Worm (Caenorhabditis elegans) whole organism, young adult: ENCODE data around the gene dpm-1.

ENCODE experiments used
- D2030.7 ChIP-seq: fragments of 200-800 bp; sonication (Bioruptor generic); IDR thresholded peaks from 2 replicates; pipeline ENCODE4 v1.3.6; 2022; ENCODE audit warnings: missing genetic modification reagents, missing genetic modification characterization, missing compliant biosample characterization
- F10E7.11 ChIP-seq: sonication (generic microtip); optimal IDR thresholded peaks from 2 replicates; lab custom pipeline; 2017; ENCODE audit warnings: mild to moderate bottlenecking, missing genetic modification characterization, moderate library complexity, missing compliant biosample characterization
- F33H1.4 ChIP-seq: fragments of 200-800 bp; sonication (Bioruptor generic); IDR thresholded peaks from 2 replicates; pipeline ENCODE4 v1.3.6; 2022; ENCODE audit warnings: missing genetic modification reagents, missing genetic modification characterization, missing compliant biosample characterization
- F52B5.7 ChIP-seq: sonication (generic microtip); optimal IDR thresholded peaks from 2 replicates; lab custom pipeline; 2016; ENCODE audit warnings: mild to moderate bottlenecking, missing genetic modification characterization, missing compliant biosample characterization
- F55B11.4 ChIP-seq: sonication (generic microtip); optimal IDR thresholded peaks from 2 replicates; lab custom pipeline; 2016; ENCODE audit warnings: missing compliant biosample characterization, missing genetic modification characterization, borderline replicate concordance; ENCODE audit not compliant: insufficient read depth
- Y53F4B.3 ChIP-seq: fragments of 200-800 bp; sonication (Bioruptor generic); IDR thresholded peaks from 2 replicates; pipeline ENCODE4 v1.3.6; 2022; ENCODE audit warnings: missing genetic modification reagents, missing genetic modification characterization, missing compliant biosample characterization
- Y53G8AR.9 ChIP-seq: fragments of 200-800 bp; sonication (Bioruptor generic); conservative IDR thresholded peaks from 2 replicates; pipeline ENCODE4 v1.3.6; 2022; ENCODE audit warnings: missing genetic modification reagents, missing genetic modification characterization, missing compliant biosample characterization
- Y56A3A.18 ChIP-seq: fragments of 200-800 bp; sonication (Bioruptor generic); IDR thresholded peaks from 2 replicates; pipeline ENCODE4 v1.3.6; 2022; ENCODE audit warnings: missing genetic modification reagents, missing genetic modification characterization, missing compliant biosample characterization
- akir-1 ChIP-seq: fragments of 200-800 bp; sonication (Bioruptor generic); optimal IDR thresholded peaks from 2 replicates; lab custom pipeline; 2018; ENCODE audit warnings: mild to moderate bottlenecking, missing genetic modification characterization, moderate library complexity, missing compliant biosample characterization
- ama-1 ChIP-seq, 3 experiments: fragments of 150-350 bp in 1 of 3; sonication (generic microtip) in 2 of 3; optimal IDR thresholded peaks; 2 replicates each; lab custom pipeline; 2014 to 2018; ENCODE audit warnings: missing biosample characterization in 2 of 3, missing genetic modification characterization in 2 of 3, missing genetic modification reagents in 2 of 3
- aptf-3 ChIP-seq: fragments of 200-800 bp; sonication (Bioruptor generic); IDR thresholded peaks from 2 replicates; pipeline ENCODE4 v1.3.6; 2022; ENCODE audit warnings: missing genetic modification characterization, missing compliant biosample characterization
- cebp-2 ChIP-seq: fragments of 200-800 bp; sonication (Bioruptor generic); IDR thresholded peaks from 2 replicates; pipeline ENCODE4 v1.3.6; 2022; ENCODE audit warnings: missing genetic modification characterization, missing compliant biosample characterization
- ceh-100 ChIP-seq: fragments of 200-800 bp; sonication (Bioruptor generic); IDR thresholded peaks from 2 replicates; pipeline ENCODE4 v1.3.6; 2022; ENCODE audit warnings: missing genetic modification reagents, missing genetic modification characterization, missing compliant biosample characterization
- ceh-40 ChIP-seq: fragments of 200-800 bp; sonication (Bioruptor generic); IDR thresholded peaks from 2 replicates; pipeline ENCODE4 v1.3.6; 2022; ENCODE audit warnings: missing genetic modification characterization, missing compliant biosample characterization
- ceh-58 ChIP-seq: fragments of 200-800 bp; sonication (Bioruptor generic); IDR thresholded peaks from 2 replicates; pipeline ENCODE4 v1.3.6; 2022; ENCODE audit warnings: missing genetic modification characterization, missing compliant biosample characterization
- dpl-1 ChIP-seq: fragments of 150-350 bp; optimal IDR thresholded peaks from 2 replicates; lab custom pipeline; 2014; ENCODE audit warnings: missing biosample characterization, missing genetic modification reagents, missing genetic modification characterization
- egl-18 ChIP-seq: fragments of 200-800 bp; sonication (Bioruptor generic); IDR thresholded peaks from 2 replicates; pipeline ENCODE4 v1.3.6; 2022; ENCODE audit warnings: missing genetic modification reagents, missing genetic modification characterization, missing compliant biosample characterization
- egl-44 ChIP-seq: fragments of 200-800 bp; sonication (Bioruptor generic); IDR thresholded peaks from 2 replicates; pipeline ENCODE4 v1.3.6; 2022; ENCODE audit warnings: missing genetic modification reagents, missing genetic modification characterization, missing compliant biosample characterization
- egrh-3 ChIP-seq: fragments of 200-800 bp; sonication (Bioruptor generic); IDR thresholded peaks from 2 replicates; pipeline ENCODE4 v1.3.6; 2022; ENCODE audit warnings: missing genetic modification reagents, missing genetic modification characterization, missing compliant biosample characterization
- ekl-4 ChIP-seq: fragments of 200-800 bp; sonication (Bioruptor generic); IDR thresholded peaks from 2 replicates; pipeline ENCODE4 v1.3.6; 2022; ENCODE audit warnings: missing genetic modification reagents, missing genetic modification characterization, missing compliant biosample characterization
- ets-4 ChIP-seq: fragments of 200-800 bp; sonication (Bioruptor generic); optimal IDR thresholded peaks from 2 replicates; lab custom pipeline; 2018; ENCODE audit warnings: mild to moderate bottlenecking, missing genetic modification characterization, missing compliant biosample characterization
- fkh-3 ChIP-seq: sonication (generic microtip); optimal IDR thresholded peaks from 2 replicates; lab custom pipeline; 2016; ENCODE audit warnings: mild to moderate bottlenecking, missing genetic modification characterization, missing compliant biosample characterization
- gei-17 ChIP-seq: fragments of 200-800 bp; sonication (Bioruptor generic); optimal IDR thresholded peaks from 2 replicates; lab custom pipeline; 2018; ENCODE audit warnings: mild to moderate bottlenecking, missing genetic modification characterization, missing compliant biosample characterization
- him-1 ChIP-seq: sonication (generic microtip); optimal IDR thresholded peaks from 2 replicates; lab custom pipeline; 2016; ENCODE audit warnings: missing genotype, missing genetic modification reagents, missing genetic modification characterization, missing compliant biosample characterization
- hlh-26 ChIP-seq: fragments of 200-800 bp; sonication (Bioruptor generic); conservative IDR thresholded peaks from 2 replicates; pipeline ENCODE4 v1.3.6; 2022; ENCODE audit warnings: missing genetic modification reagents, missing genetic modification characterization, missing compliant biosample characterization
- hmg-1.2 ChIP-seq: fragments of 200-800 bp; sonication (Bioruptor generic); IDR thresholded peaks from 2 replicates; pipeline ENCODE4 v1.3.6; 2022; ENCODE audit warnings: missing genetic modification reagents, missing genetic modification characterization, missing compliant biosample characterization
- hsf-1 ChIP-seq: fragments of 200-800 bp; sonication (Bioruptor generic); IDR thresholded peaks from 2 replicates; pipeline ENCODE4 v1.3.6; 2022; ENCODE audit warnings: missing genetic modification reagents, missing genetic modification characterization, missing compliant biosample characterization
- lag-1 ChIP-seq: fragments of 200-800 bp; sonication (Bioruptor generic); IDR thresholded peaks from 2 replicates; pipeline ENCODE4 v1.3.6; 2022; ENCODE audit warnings: missing genetic modification reagents, missing genetic modification characterization, missing compliant biosample characterization
- let-607 ChIP-seq, 2 experiments: fragments of 200-800 bp in 1 of 2; sonication (Bioruptor generic) in 1 of 2; sonication (generic microtip) in 1 of 2; optimal IDR thresholded peaks; 2 replicates each; lab custom pipeline; 2016 to 2018; ENCODE audit warnings: mild to moderate bottlenecking in 2 of 2, missing compliant biosample characterization in 2 of 2, missing genetic modification characterization in 2 of 2, moderate library complexity in 2 of 2, missing genotype in 1 of 2
- lsy-27 ChIP-seq: sonication (generic microtip); optimal IDR thresholded peaks from 2 replicates; lab custom pipeline; 2017; ENCODE audit warnings: missing genetic modification characterization, mild to moderate bottlenecking, missing compliant biosample characterization, antibody characterized with exemption, missing genotype, borderline replicate concordance; ENCODE audit not compliant: insufficient read depth
- mcd-1 ChIP-seq: fragments of 200-800 bp; sonication (Bioruptor generic); IDR thresholded peaks from 2 replicates; pipeline ENCODE4 v1.3.6; 2022; ENCODE audit warnings: missing genetic modification reagents, missing genetic modification characterization, missing compliant biosample characterization
- nhr-27 ChIP-seq: fragments of 200-800 bp; sonication (Bioruptor generic); optimal IDR thresholded peaks from 2 replicates; lab custom pipeline; 2018; ENCODE audit warnings: mild to moderate bottlenecking, missing genetic modification characterization, moderate library complexity, missing compliant biosample characterization
- nhr-90 ChIP-seq: sonication (generic microtip); optimal IDR thresholded peaks from 2 replicates; lab custom pipeline; 2016; ENCODE audit warnings: missing genotype, mild to moderate bottlenecking, missing genetic modification characterization, missing compliant biosample characterization
- pha-4 ChIP-seq: fragments of 150-350 bp; sonication (generic microtip); optimal IDR thresholded peaks from 2 replicates; lab custom pipeline; 2014; ENCODE audit warnings: missing biosample characterization, missing genetic modification reagents, missing genetic modification characterization
- rcor-1 ChIP-seq: fragments of 200-800 bp; sonication (Bioruptor generic); IDR thresholded peaks from 2 replicates; pipeline ENCODE4 v1.3.6; 2022; ENCODE audit warnings: missing genetic modification reagents, missing genetic modification characterization, missing compliant biosample characterization
- rpc-1 ChIP-seq, 2 experiments: fragments of 150-350 bp in 1 of 2; sonication (generic microtip) in 1 of 2; optimal IDR thresholded peaks; 2 replicates each; lab custom pipeline; 2014 to 2018; ENCODE audit warnings: missing biosample characterization in 1 of 2, missing genetic modification characterization in 1 of 2, missing genetic modification reagents in 1 of 2, missing genotype in 1 of 2
- sdz-38 ChIP-seq: sonication (generic microtip); optimal IDR thresholded peaks from 2 replicates; lab custom pipeline; 2016; ENCODE audit warnings: missing genotype, missing genetic modification characterization, missing compliant biosample characterization
- snpc-1.3 ChIP-seq: sonication (generic microtip); optimal IDR thresholded peaks from 2 replicates; lab custom pipeline; 2017; ENCODE audit warnings: missing genetic modification characterization, mild to moderate bottlenecking, missing compliant biosample characterization, antibody characterized with exemption, moderate library complexity, missing genotype, missing genetic modification reagents; ENCODE audit not compliant: insufficient read depth
- tbp1 ChIP-seq: fragments of 200-800 bp; sonication (Bioruptor generic); optimal IDR thresholded peaks from 2 replicates; lab custom pipeline; 2018; ENCODE audit warnings: mild to moderate bottlenecking, missing genetic modification characterization, missing compliant biosample characterization
- unc-130 ChIP-seq: sonication (generic microtip); optimal IDR thresholded peaks from 2 replicates; lab custom pipeline; 2016; ENCODE audit warnings: missing genetic modification reagents, missing genetic modification characterization, missing compliant biosample characterization
- xnd-1 ChIP-seq: sonication (generic microtip); optimal IDR thresholded peaks from 2 replicates; lab custom pipeline; 2016; ENCODE audit warnings: missing genotype, missing genetic modification reagents, missing genetic modification characterization, missing compliant biosample characterization
- zfh-2 ChIP-seq: fragments of 200-800 bp; sonication (Bioruptor generic); conservative IDR thresholded peaks from 2 replicates; pipeline ENCODE4 v1.3.6; 2022; ENCODE audit warnings: missing genetic modification reagents, missing genetic modification characterization, missing compliant biosample characterization
- ztf-18 ChIP-seq: sonication (generic microtip); optimal IDR thresholded peaks from 2 replicates; lab custom pipeline; 2016; ENCODE audit warnings: missing genotype, mild to moderate bottlenecking, missing genetic modification characterization, missing compliant biosample characterization

Gene dpm-1

DNA sequence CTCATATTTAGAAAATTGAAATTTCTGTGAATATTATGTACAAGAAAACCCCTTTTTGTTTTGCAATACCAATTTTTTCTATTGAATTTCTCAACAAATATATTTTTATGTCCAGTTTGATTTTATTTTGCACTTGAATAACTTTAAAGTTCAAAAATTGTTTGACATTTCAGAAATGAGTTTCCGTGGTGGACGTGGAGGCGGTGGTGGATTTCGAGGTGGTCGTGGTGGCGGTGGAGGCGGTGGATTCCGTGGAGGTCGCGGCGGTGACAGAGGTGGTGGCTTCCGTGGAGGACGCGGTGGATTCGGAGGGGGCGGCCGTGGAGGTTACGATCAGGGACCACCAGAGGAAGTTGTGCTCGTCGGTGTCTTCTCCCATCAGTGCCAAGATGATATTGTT lies 19.5 kb upstream of the dpm-1 start, which contains the start of gene garr-1:
garr-1 (plus strand) TSS at position 174 of the 400 bp plus-strand sequence.
- TF ChIP-seq nhr-90 (tag; lab: Kevin White, UChicago) (no peak), egrh-3 (GFP tag; lab: Robert Waterston, UW) (peak; percentile 68; the same call in 1 of the 2 replicates)

DNA sequence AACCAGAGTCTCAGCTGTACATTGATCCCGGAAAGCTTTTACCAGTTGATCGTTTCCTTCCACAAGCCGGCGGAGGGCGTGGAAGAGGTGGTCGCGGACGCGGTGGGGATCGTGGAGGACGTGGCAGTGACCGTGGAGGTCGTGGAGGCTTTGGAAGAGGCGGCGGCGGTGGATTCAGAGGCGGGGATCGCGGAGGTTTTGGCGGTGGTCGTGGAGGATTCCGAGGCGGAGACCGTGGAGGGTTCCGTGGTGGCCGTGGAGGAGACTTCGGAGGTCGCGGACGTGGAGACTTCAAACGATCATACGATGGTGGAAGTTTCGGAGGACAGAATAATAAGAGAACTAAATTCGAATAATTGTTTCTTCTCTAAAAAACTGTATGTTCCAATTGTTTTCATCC lies 18.9 kb upstream of the dpm-1 start:
- TF ChIP-seq lsy-27 (no peak), xnd-1 (tag; lab: Kevin White, UChicago) (no peak), mcd-1 (GFP tag; lab: Robert Waterston, UW) (no peak; the same call in 1 of the 2 replicates), hmg-1.2 (GFP tag; lab: Robert Waterston, UW) (no peak), sdz-38 (no peak), egrh-3 (GFP tag; lab: Robert Waterston, UW) (peak; percentile 95), fkh-3 (no peak), Y53G8AR.9 (GFP tag; lab: Robert Waterston, UW) (no peak), cebp-2 (GFP tag; lab: Robert Waterston, UW) (no peak), zfh-2 (GFP tag; lab: Robert Waterston, UW) (peak; percentile 81)

DNA sequence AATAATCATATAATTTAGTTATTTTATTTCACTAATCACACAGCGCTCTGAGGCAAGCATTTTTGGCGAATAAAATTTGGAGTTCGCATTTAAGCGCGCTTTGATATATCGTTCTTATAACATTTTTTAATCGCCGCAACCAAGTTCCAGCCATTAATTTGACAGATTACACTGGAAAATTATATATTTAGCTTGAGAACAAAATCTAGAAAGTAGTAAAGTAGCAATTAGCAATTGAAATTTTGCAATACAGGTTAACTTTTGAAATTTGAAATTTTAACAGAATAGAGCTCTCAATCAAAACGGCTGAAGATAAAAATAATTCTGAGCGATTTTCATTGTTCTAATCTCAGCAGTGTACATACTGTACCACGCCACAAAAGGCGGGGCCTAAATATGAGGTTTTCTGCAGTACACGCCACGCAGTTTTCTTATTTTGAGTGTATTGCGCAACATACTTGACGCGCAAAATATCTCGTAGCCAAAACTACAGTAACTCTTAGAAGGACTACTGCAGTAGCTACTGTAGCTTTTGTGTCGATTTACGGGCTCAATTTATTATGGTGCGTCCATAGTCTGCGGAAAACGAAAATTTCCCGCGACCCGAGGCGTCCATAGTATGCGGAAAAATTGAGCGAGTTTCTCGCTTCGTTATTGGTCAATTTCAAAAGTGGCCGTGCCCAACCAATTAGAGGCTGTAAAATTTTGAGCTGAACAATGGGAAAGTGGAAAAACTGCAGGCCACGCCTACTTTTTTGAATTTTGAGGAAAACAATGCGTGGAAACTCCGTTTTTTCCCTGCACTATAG lies 18.2 kb upstream of the dpm-1 start:
- TF ChIP-seq snpc-1.3 (peak; percentile 16), pha-4 (tag; lab: Kevin White, UChicago) (no peak), hmg-1.2 (GFP tag; lab: Robert Waterston, UW) (no peak; the same call in 1 of the 2 replicates), F52B5.7 (no peak), nhr-27 (tag; lab: Kevin White, UChicago) (no peak), F33H1.4 (GFP tag; lab: Robert Waterston, UW) (no peak; the same call in 1 of the 2 replicates), dpl-1 (GFP tag; lab: Kevin White, UChicago) (no peak), egl-18 (GFP tag; lab: Robert Waterston, UW) (no peak), ets-4 (no peak), F55B11.4 (no peak), Y53F4B.3 (GFP tag; lab: Robert Waterston, UW) (no peak), akir-1 (GFP tag; lab: Kevin White, UChicago) (no peak), ama-1 (optimal IDR thresholded peaks at IDR 0.05; lab: Kevin White, UChicago) (no peak), ama-1 (GFP tag; optimal IDR thresholded peaks at IDR 0.05; lab: Kevin White, UChicago) (peak; percentile 34 to 83), hsf-1 (peak; percentile 66), him-1 (tag; lab: Kevin White, UChicago) (no peak), rpc-1 (optimal IDR thresholded peaks at IDR 0.05; lab: Kevin White, UChicago) (no peak), rpc-1 (tag; optimal IDR thresholded peaks at IDR 0.05; lab: Kevin White, UChicago) (no peak), lag-1 (GFP tag; lab: Robert Waterston, UW) (no peak), D2030.7 (no peak), rcor-1 (peak; percentile 68), aptf-3 (no peak), ekl-4 (peak; percentile 67; the same call in 1 of the 2 replicates), ceh-58 (GFP tag; lab: Robert Waterston, UW) (0 out of 2 replicates have a peak, but pooled peaks have one; percentile 66), Y56A3A.18 (no peak), tbp1 (GFP tag; lab: Kevin White, UChicago) (peak; percentile 17), hlh-26 (GFP tag; lab: Robert Waterston, UW) (no peak), ztf-18 (tag; lab: Kevin White, UChicago) (no peak), F10E7.11 (tag; lab: Kevin White, UChicago) (no peak), unc-130 (GFP tag; lab: Kevin White, UChicago) (no peak), let-607 (tag; optimal IDR thresholded peaks at IDR 0.05; lab: Kevin White, UChicago) (no peak), ceh-40 (GFP tag; lab: Robert Waterston, UW) (no peak), ceh-100 (GFP tag; lab: Robert Waterston, UW) (no peak), egl-44 (peak; percentile 57; the same call in 1 of the 2 replicates), gei-17 (GFP tag; lab: Kevin White, UChicago) (no peak)
